Fruit fly (Drosophila melanogaster) whole organism, prepupa: ENCODE results near the gene CG46440.

Experiments used
- Blimp-1 ChIP-seq: fragments of 200-800 bp; sonication (Bioruptor generic); optimal IDR thresholded peaks from 3 replicates; lab custom pipeline; 2017; ENCODE audit warnings: missing biosample characterization, missing genetic modification characterization, mild to moderate bottlenecking, moderate library complexity, missing genetic modification reagents
- CG10669 ChIP-seq: fragments of 200-800 bp; sonication (Bioruptor generic); optimal IDR thresholded peaks from 3 replicates; lab custom pipeline; 2018; ENCODE audit warnings: missing biosample characterization, mild to moderate bottlenecking, missing genetic modification characterization, moderate library complexity
- CG11762 ChIP-seq: fragments of 200-800 bp; sonication (Bioruptor generic); optimal IDR thresholded peaks from 3 replicates; lab custom pipeline; 2016; ENCODE audit warnings: missing biosample characterization, missing genetic modification characterization; ENCODE audit not compliant: insufficient read depth
- CG11902 ChIP-seq: fragments of 200-800 bp; sonication (Bioruptor generic); optimal IDR thresholded peaks from 3 replicates; lab custom pipeline; 2016; ENCODE audit warnings: missing biosample characterization, missing genetic modification characterization
- CG15336 ChIP-seq: fragments of 200-800 bp; sonication (Bioruptor generic); IDR thresholded peaks from 2 replicates; pipeline ENCODE4 v1.3.6; 2022; ENCODE audit warnings: missing biosample characterization, missing genetic modification characterization
- CG6792 ChIP-seq: fragments of 200-800 bp; sonication (Bioruptor generic); optimal IDR thresholded peaks from 3 replicates; lab custom pipeline; 2016; ENCODE audit warnings: missing biosample characterization, missing genetic modification characterization
- CG8119 ChIP-seq: fragments of 200-800 bp; sonication (Bioruptor generic); IDR thresholded peaks from 3 replicates; pipeline ENCODE4 v1.3.6; 2022; ENCODE audit warnings: missing biosample characterization, missing genetic modification characterization
- achi ChIP-seq: fragments of 200-800 bp; sonication (Bioruptor generic); optimal IDR thresholded peaks from 3 replicates; lab custom pipeline; 2016; ENCODE audit warnings: missing biosample characterization, missing genetic modification characterization
- lz ChIP-seq: fragments of 200-800 bp; sonication (Bioruptor generic); optimal IDR thresholded peaks from 3 replicates; lab custom pipeline; 2016; ENCODE audit warnings: missing biosample characterization, missing genetic modification characterization
- salr ChIP-seq, 2 experiments: fragments of 200-800 bp; sonication (Bioruptor generic); optimal IDR thresholded peaks; 3 replicates each; lab custom pipeline; 2016 to 2018; ENCODE audit warnings: missing biosample characterization in 2 of 2, missing genetic modification characterization in 2 of 2, mild to moderate bottlenecking in 1 of 2
- svp ChIP-seq: fragments of 200-800 bp; sonication (Bioruptor generic); peaks from one replicate; lab custom pipeline; 2016; ENCODE audit warnings: missing biosample characterization, missing genetic modification characterization

- TF ChIP-seq CG6792, result no peak
- no peak for TF ChIP-seq CG11902 (GFP tag; lab: Kevin White, UChicago)
- TF ChIP-seq Blimp-1 (GFP tag; lab: Kevin White, UChicago), result no peak
- no peak for TF ChIP-seq lz (GFP tag; lab: Kevin White, UChicago)
- TF ChIP-seq CG8119 (GFP tag; lab: Robert Waterston, UW), result no peak
- no peak for TF ChIP-seq svp (GFP tag; lab: Kevin White, UChicago)
- no peak for TF ChIP-seq CG15336 (GFP tag; lab: Robert Waterston, UW)
- TF ChIP-seq salr (GFP tag; optimal IDR thresholded peaks at IDR 0.05; lab: Kevin White, UChicago), result no peak
- no peak for TF ChIP-seq CG10669 (GFP tag; lab: Kevin White, UChicago)
- TF ChIP-seq achi (GFP tag; lab: Kevin White, UChicago), result no peak
- TF ChIP-seq CG11762 (GFP tag; lab: Kevin White, UChicago), result no peak
Observed at dm6 chrX:15868781-15869180, 11.2 kb upstream of the CG46440 start.
